Worm (Caenorhabditis elegans) whole organism, late embryonic: Measurements from ENCODE around the gene Y69H2.9.

Experiments
- C08G9.2 ChIP-seq: sonication (generic microtip); optimal IDR thresholded peaks from 2 replicates; lab custom pipeline; 2016; ENCODE audit warnings: mild to moderate bottlenecking, missing genetic modification characterization, moderate library complexity, missing compliant biosample characterization
- C38D4.7 ChIP-seq: fragments of 200-800 bp; sonication (Bioruptor generic); optimal IDR thresholded peaks from 2 replicates; lab custom pipeline; 2018; ENCODE audit warnings: mild to moderate bottlenecking, missing genetic modification characterization, moderate library complexity, missing compliant biosample characterization
- K02D7.2 ChIP-seq: sonication (generic microtip); optimal IDR thresholded peaks from 2 replicates; lab custom pipeline; 2017; ENCODE audit warnings: mild to moderate bottlenecking, missing genetic modification characterization, missing compliant biosample characterization
- Y22D7AL.16 ChIP-seq: sonication (generic microtip); optimal IDR thresholded peaks from 2 replicates; lab custom pipeline; 2016; ENCODE audit warnings: missing genetic modification characterization, missing compliant biosample characterization
- ceh-19 ChIP-seq: fragments of 200-800 bp; sonication (Bioruptor generic); optimal IDR thresholded peaks from 2 replicates; lab custom pipeline; 2018; ENCODE audit warnings: mild to moderate bottlenecking, missing genetic modification characterization, missing compliant biosample characterization
- ceh-31 ChIP-seq: sonication (generic microtip); optimal IDR thresholded peaks from 2 replicates; lab custom pipeline; 2016; ENCODE audit warnings: missing genetic modification characterization, missing compliant biosample characterization
- ceh-45 ChIP-seq: fragments of 200-800 bp; sonication (Bioruptor generic); IDR thresholded peaks from 2 replicates; pipeline ENCODE4 v1.3.6; 2022; ENCODE audit warnings: missing genetic modification reagents, missing genetic modification characterization, missing compliant biosample characterization
- ceh-48 ChIP-seq: sonication (generic microtip); optimal IDR thresholded peaks from 2 replicates; lab custom pipeline; 2016; ENCODE audit warnings: missing genetic modification characterization, inconsistent platforms, missing compliant biosample characterization
- ceh-6 ChIP-seq: fragments of 200-800 bp; sonication (Bioruptor generic); optimal IDR thresholded peaks from 2 replicates; lab custom pipeline; 2018; ENCODE audit warnings: mild to moderate bottlenecking, missing genetic modification characterization, missing compliant biosample characterization
- ceh-9 ChIP-seq: sonication (generic microtip); optimal IDR thresholded peaks from 2 replicates; lab custom pipeline; 2016; ENCODE audit warnings: mild to moderate bottlenecking, missing genetic modification characterization, inconsistent platforms, missing compliant biosample characterization
- dmd-4 ChIP-seq: sonication (generic microtip); optimal IDR thresholded peaks from 2 replicates; lab custom pipeline; 2016; ENCODE audit warnings: borderline replicate concordance, missing genetic modification characterization, missing compliant biosample characterization
- dve-1 ChIP-seq: sonication (generic microtip); optimal IDR thresholded peaks from 2 replicates; lab custom pipeline; 2017; ENCODE audit warnings: antibody characterized with exemption, mild to moderate bottlenecking, missing genetic modification characterization, missing compliant biosample characterization
- elt-2 ChIP-seq: sonication (generic microtip); optimal IDR thresholded peaks from 2 replicates; lab custom pipeline; 2016; ENCODE audit warnings: missing genetic modification reagents, missing genetic modification characterization, missing compliant biosample characterization
- fax-1 ChIP-seq: sonication (generic microtip); optimal IDR thresholded peaks from 2 replicates; lab custom pipeline; 2016; ENCODE audit warnings: missing genotype, missing genetic modification characterization, missing compliant biosample characterization
- fkh-6 ChIP-seq: sonication (generic microtip); optimal IDR thresholded peaks from 2 replicates; lab custom pipeline; 2016; ENCODE audit warnings: missing genetic modification characterization, missing compliant biosample characterization
- hlh-30 ChIP-seq: sonication (generic microtip); optimal IDR thresholded peaks from 2 replicates; lab custom pipeline; 2017; ENCODE audit warnings: antibody characterized with exemption, missing genetic modification characterization, missing compliant biosample characterization; ENCODE audit not compliant: insufficient read depth
- hlh-6 ChIP-seq: sonication (generic microtip); optimal IDR thresholded peaks from 2 replicates; lab custom pipeline; 2016; ENCODE audit warnings: missing genotype, missing genetic modification characterization, missing compliant biosample characterization
- lin-11 ChIP-seq: fragments of 200-800 bp; sonication (Bioruptor generic); optimal IDR thresholded peaks from 2 replicates; lab custom pipeline; 2018; ENCODE audit warnings: mild to moderate bottlenecking, missing genetic modification characterization, missing compliant biosample characterization
- mec-3 ChIP-seq: sonication (generic microtip); optimal IDR thresholded peaks from 2 replicates; lab custom pipeline; 2016; ENCODE audit warnings: borderline replicate concordance, missing genetic modification characterization, missing compliant biosample characterization
- nfya-1 ChIP-seq: sonication (generic microtip); optimal IDR thresholded peaks from 2 replicates; lab custom pipeline; 2017; ENCODE audit warnings: missing genetic modification characterization, mild to moderate bottlenecking, missing compliant biosample characterization, antibody characterized with exemption, moderate library complexity
- nhr-232 ChIP-seq: sonication (generic microtip); optimal IDR thresholded peaks from 2 replicates; lab custom pipeline; 2016; ENCODE audit warnings: missing genetic modification characterization, missing compliant biosample characterization
- pag-3 ChIP-seq: sonication (generic microtip); optimal IDR thresholded peaks from 2 replicates; lab custom pipeline; 2016; ENCODE audit warnings: missing compliant biosample characterization, missing genetic modification characterization, borderline replicate concordance
- pqm-1 ChIP-seq: sonication (generic microtip); optimal IDR thresholded peaks from 2 replicates; lab custom pipeline; 2016; ENCODE audit warnings: missing genetic modification characterization, missing compliant biosample characterization
- sox-2 ChIP-seq: fragments of 200-800 bp; sonication (Bioruptor generic); IDR thresholded peaks from 2 replicates; pipeline ENCODE4 v1.3.6; 2022; ENCODE audit warnings: missing genetic modification reagents, missing genetic modification characterization, missing compliant biosample characterization
- sox-4 ChIP-seq: sonication (generic microtip); optimal IDR thresholded peaks from 2 replicates; lab custom pipeline; 2017; ENCODE audit warnings: mild to moderate bottlenecking, missing genetic modification characterization, inconsistent platforms, missing compliant biosample characterization
- tbx-2 ChIP-seq: sonication (generic microtip); optimal IDR thresholded peaks from 2 replicates; lab custom pipeline; 2016; ENCODE audit warnings: missing genetic modification characterization, missing compliant biosample characterization
- tbx-7 ChIP-seq: sonication (generic microtip); optimal IDR thresholded peaks from 2 replicates; lab custom pipeline; 2016; ENCODE audit warnings: missing genotype, missing genetic modification characterization, missing compliant biosample characterization
- unc-42 ChIP-seq: sonication (generic microtip); optimal IDR thresholded peaks from 2 replicates; lab custom pipeline; 2016; ENCODE audit warnings: missing genotype, missing genetic modification characterization, missing compliant biosample characterization
- unc-86 ChIP-seq: sonication (generic microtip); optimal IDR thresholded peaks from 2 replicates; lab custom pipeline; 2016; ENCODE audit warnings: missing genetic modification characterization, missing compliant biosample characterization

Gene Y69H2.9

DNA sequence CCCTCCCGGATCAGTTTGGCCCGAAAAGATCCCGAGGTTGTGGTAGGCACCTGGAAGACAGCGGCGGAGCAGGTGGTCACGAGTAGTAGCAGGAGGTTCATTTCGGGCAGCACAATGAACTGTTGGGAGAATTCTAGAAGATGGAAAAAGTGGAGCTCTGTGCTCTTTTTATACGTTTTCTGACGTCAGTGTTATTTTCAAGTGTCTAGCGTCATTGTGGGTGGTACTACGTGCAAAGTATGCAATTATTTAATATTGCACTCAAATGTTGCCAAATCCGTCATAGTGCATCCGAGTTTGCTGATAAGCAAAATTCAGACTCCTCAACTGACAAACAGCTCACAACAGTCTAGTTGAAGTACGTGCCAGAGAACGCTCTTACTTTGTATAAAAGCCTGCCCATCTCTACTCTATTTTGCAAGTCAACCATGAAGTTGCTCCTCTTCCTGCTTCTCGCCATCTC is 30.3 kb downstream of the Y69H2.9 start, which contains the start of the genes asp-18 and scl-19:
asp-18 (minus strand) TSS at position 101 of the 463 bp plus-strand sequence.
scl-19 (plus strand) TSS at position 413 of the 463 bp plus-strand sequence.
- TF ChIP-seq Y22D7AL.16 (tag; lab: Kevin White, UChicago) (no peak), K02D7.2 (tag; lab: Kevin White, UChicago) (no peak)
- TF ChIP-seq, all 69 proteins: peak for 0

DNA sequence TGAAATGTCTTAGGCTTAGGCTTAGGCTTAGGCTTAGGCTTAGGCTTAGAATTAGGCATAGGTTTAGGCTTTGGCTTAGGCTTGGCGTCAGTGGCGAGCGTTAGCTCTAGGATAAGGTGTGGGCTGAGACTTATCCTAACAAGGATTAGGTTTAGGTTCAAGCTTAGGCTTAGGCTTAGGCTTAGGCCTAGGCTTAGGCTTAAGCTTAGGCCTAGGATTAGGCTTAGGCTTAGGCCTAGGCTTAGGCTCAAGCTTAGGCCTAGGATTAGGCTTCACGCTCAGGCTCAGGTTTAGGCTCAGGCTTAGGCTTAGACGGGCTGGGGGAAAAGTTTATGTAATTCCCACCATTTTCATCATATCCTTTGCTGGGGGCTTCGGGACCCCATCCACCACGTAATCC is 32.6 kb downstream of the Y69H2.9 start:
- peak; percentile 95 for TF ChIP-seq dve-1 (tag; lab: Kevin White, UChicago)
- TF ChIP-seq mec-3 (tag; lab: Kevin White, UChicago) = peak; percentile 20
- TF ChIP-seq pag-3 = peak; percentile 12
- TF ChIP-seq ceh-31 (tag; lab: Kevin White, UChicago) = no peak

DNA sequence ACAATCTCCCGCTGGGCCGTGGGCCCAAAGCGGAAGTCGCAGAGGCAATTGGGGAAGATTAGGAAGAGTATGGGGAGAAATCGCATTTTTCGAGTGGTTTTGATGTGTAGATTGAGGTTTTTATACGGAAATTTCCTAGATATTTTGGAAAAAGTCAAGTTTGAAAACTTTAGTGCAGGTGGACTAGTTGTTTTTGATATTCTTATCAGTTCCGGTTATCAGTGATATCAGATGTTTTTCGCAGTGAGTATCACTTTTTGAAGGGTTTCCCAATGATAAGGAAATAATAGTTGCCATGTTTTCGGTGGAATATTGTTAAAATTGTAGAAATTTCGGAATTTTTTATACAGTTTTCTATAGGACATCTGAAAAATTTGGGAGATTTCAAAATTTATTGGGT is 33.0 kb downstream of the Y69H2.9 start, which contains the start of gene scl-20:
scl-20 (minus strand) TSS at position 101 of the 400 bp plus-strand sequence.
- TF ChIP-seq sox-4 (tag; lab: Kevin White, UChicago) = no peak
- no peak for TF ChIP-seq fkh-6
- no peak for TF ChIP-seq ceh-45 (GFP tag; lab: Robert Waterston, UW)
- TF ChIP-seq elt-2 (tag; lab: Kevin White, UChicago) = peak; percentile 80

DNA sequence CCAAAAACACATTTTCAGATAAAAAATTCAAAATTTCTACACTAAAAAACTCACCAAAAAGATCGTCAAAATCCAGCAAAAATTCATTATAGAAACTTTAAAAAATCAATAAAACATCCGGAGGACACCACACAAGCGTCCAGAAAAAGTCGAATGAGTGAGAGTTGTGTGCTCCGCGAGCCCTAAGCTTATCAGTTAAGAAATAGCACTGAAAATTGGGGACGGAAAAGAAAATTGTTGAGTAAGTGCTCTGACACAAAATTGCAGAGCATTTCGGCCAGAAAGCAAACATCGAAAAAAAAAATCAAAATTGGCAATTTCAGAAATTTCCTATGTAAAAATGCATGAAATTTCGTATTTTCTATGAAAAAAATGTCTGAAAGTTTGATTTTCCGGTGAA is 36.3 kb downstream of the Y69H2.9 start:
- TF ChIP-seq sox-4 (tag; lab: Kevin White, UChicago) (no peak), nfya-1 (tag; lab: Kevin White, UChicago) (no peak)

- TF ChIP-seq hlh-30 (tag; lab: Kevin White, UChicago) (no peak), unc-42 (tag; lab: Kevin White, UChicago) (no peak), ceh-48 (no peak), ceh-9 (tag; lab: Kevin White, UChicago) (no peak)
Observed at ce11 chrV:18742108-18742507, 40.8 kb downstream of the Y69H2.9 start, which contains the start of gene clec-250. Gene clec-250, minus strand, starts transcription at chrV:18742208.

- TF ChIP-seq C38D4.7 (no peak), dmd-4 (no peak), fax-1 (tag; lab: Kevin White, UChicago) (no peak)
Observed at ce11 chrV:18746937-18747660, 45.8 kb downstream of the Y69H2.9 start, which contains the start of gene clec-251. Gene clec-251, minus strand, starts transcription at chrV:18746987.

DNA sequence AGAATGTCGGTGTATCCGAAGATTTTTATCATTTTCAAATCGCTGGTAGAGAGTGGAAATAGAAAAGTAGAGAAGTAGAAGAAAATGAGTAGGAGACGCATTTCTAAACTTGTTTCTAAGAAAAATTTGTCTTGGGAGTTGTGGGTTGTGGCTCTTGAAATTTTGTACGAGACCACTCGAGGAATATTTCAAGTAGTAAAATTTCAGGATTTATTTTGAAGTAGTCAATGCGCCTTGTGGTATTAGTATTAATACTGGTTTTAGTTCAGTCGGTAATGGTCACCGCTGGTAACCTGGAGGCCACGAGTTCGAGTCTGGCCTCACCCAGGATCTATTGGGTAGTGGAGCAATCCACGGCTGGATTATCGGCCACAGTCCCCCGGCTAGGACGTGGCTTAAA is 47.4 kb downstream of the Y69H2.9 start, which contains the start of gene clec-252:
clec-252 (minus strand) TSS at position 101 of the 400 bp plus-strand sequence.
- TF ChIP-seq C08G9.2 (tag; lab: Kevin White, UChicago) (no peak), ceh-19 (GFP tag; lab: Kevin White, UChicago) (no peak), lin-11 (tag; lab: Kevin White, UChicago) (no peak), ceh-6 (GFP tag; lab: Kevin White, UChicago) (no peak), tbx-2 (tag; lab: Kevin White, UChicago) (no peak), sox-2 (GFP tag; lab: Robert Waterston, UW) (no peak), unc-86 (tag; lab: Kevin White, UChicago) (no peak), hlh-6 (no peak), C38D4.7 (no peak), mec-3 (tag; lab: Kevin White, UChicago) (no peak), tbx-7 (tag; lab: Kevin White, UChicago) (no peak), pqm-1 (no peak), nhr-232 (no peak), Y22D7AL.16 (tag; lab: Kevin White, UChicago) (no peak)
